Fruit fly (Drosophila melanogaster): ENCODE data around the gene Or71a.
A peak's percentile ranks its signal among the peaks of the same experiment; 100 is the strongest.

The Or71a gene

dm6 chr3L:15107158-15107775, 29.0 kb upstream of the Or71a start (continued):
- TF ChIP-seq GATAe (GFP tag; conservative IDR thresholded peaks at IDR 0.05) (no peak), CG1832 (GFP tag; optimal IDR thresholded peaks at IDR 0.05) (no peak), croc (GFP tag; conservative IDR thresholded peaks at IDR 0.05) (no peak), Med (GFP tag) (peak; percentile 50), CG10147 (GFP tag; optimal IDR thresholded peaks at IDR 0.05) (no peak), vnd (GFP tag; IDR thresholded peaks at IDR 0.05; ENCODE audit: partially characterized antibody) (no peak), CG1529 (GFP tag; optimal IDR thresholded peaks at IDR 0.05) (no peak), sqz (GFP tag; optimal IDR thresholded peaks at IDR 0.05) (no peak), CG14860 (GFP tag; IDR thresholded peaks at IDR 0.05; ENCODE audit: partially characterized antibody) (no peak), abd-A (tag; optimal IDR thresholded peaks at IDR 0.05) (peak; percentile 87), crol (GFP tag; IDR thresholded peaks at IDR 0.05) (peak; percentile 77), CG2875 (GFP tag; optimal IDR thresholded peaks at IDR 0.05) (no peak), pum (GFP tag; optimal IDR thresholded peaks at IDR 0.05) (no peak), bbx (GFP tag; IDR thresholded peaks at IDR 0.05; ENCODE audit: partially characterized antibody) (peak; percentile 46; the same call in 1 of the 2 replicates), chn (GFP tag; optimal IDR thresholded peaks at IDR 0.05) (no peak), CG16779 (GFP tag; IDR thresholded peaks at IDR 0.05) (no peak), Dref (GFP tag; IDR thresholded peaks at IDR 0.05) (no peak), CG5180 (GFP tag; optimal IDR thresholded peaks at IDR 0.05) (no peak), CG14014 (GFP tag; IDR thresholded peaks at IDR 0.05) (no peak), CG8924 (tag; optimal IDR thresholded peaks at IDR 0.05) (no peak), CG6683 (GFP tag; optimal IDR thresholded peaks at IDR 0.05) (no peak), CkIIα-i1 (GFP tag; IDR thresholded peaks at IDR 0.05) (no peak), CG32767 (GFP tag; IDR thresholded peaks at IDR 0.05) (no peak), klu (GFP tag; IDR thresholded peaks at IDR 0.05) (no peak), Adf1 (GFP tag; IDR thresholded peaks at IDR 0.05) (peak; percentile 62; the same call in 1 of the 2 replicates), Dll (GFP tag; IDR thresholded peaks at IDR 0.05; ENCODE audit: partially characterized antibody) (no peak), nmo (GFP tag; optimal IDR thresholded peaks at IDR 0.05) (no peak), CG6254 (GFP tag; optimal IDR thresholded peaks at IDR 0.05) (no peak), CG15011 (GFP tag; optimal IDR thresholded peaks at IDR 0.05) (no peak), sr (GFP tag; IDR thresholded peaks at IDR 0.05) (no peak), sd (tag; optimal IDR thresholded peaks at IDR 0.05) (peak; percentile 5), Camta (GFP tag; optimal IDR thresholded peaks at IDR 0.05) (no peak), CG8765 (GFP tag; IDR thresholded peaks at IDR 0.05) (no peak), CrebB (tag; optimal IDR thresholded peaks at IDR 0.05) (no peak), odd (GFP tag; optimal IDR thresholded peaks at IDR 0.05) (no peak), stc (GFP tag; IDR thresholded peaks at IDR 0.05) (no peak), wek (GFP tag; optimal IDR thresholded peaks at IDR 0.05) (no peak), CG12236 (GFP tag; optimal IDR thresholded peaks at IDR 0.05) (no peak), CG1024 (GFP tag; IDR thresholded peaks at IDR 0.05) (no peak), CG14965 (GFP tag; optimal IDR thresholded peaks at IDR 0.05; ENCODE audit: borderline replicate concordance) (no peak), Pdp1 (GFP tag; optimal IDR thresholded peaks at IDR 0.05) (no peak), Hr51 (GFP tag; optimal IDR thresholded peaks at IDR 0.05) (no peak), Oaz (GFP tag; IDR thresholded peaks at IDR 0.05) (no peak), HLHmδ (GFP tag; optimal IDR thresholded peaks at IDR 0.05) (no peak), D19A (tag; optimal IDR thresholded peaks at IDR 0.05) (no peak), emc (GFP tag; optimal IDR thresholded peaks at IDR 0.05) (no peak), CG43689 (GFP tag; IDR thresholded peaks at IDR 0.05) (no peak), CG10959 (GFP tag; IDR thresholded peaks at IDR 0.05) (no peak), sima (GFP tag; optimal IDR thresholded peaks at IDR 0.05) (no peak), CG2199 (GFP tag; IDR thresholded peaks at IDR 0.05) (0 out of 3 replicates have a peak, but pooled peaks have one; percentile 29)
